Fruit fly (Drosophila melanogaster) whole organism, wandering third instar larva: ENCODE data around the gene CG14841.
A peak's percentile ranks its signal among the peaks of the same experiment; 100 is the strongest.

ENCODE experiments used
- Abd-B ChIP-seq: fragments of >200 bp; optimal IDR thresholded peaks from 2 replicates; lab custom pipeline; 2017; ENCODE audit warnings: missing biosample characterization, missing genetic modification characterization
- CG32264 ChIP-seq: fragments of 200-800 bp; sonication (Bioruptor generic); optimal IDR thresholded peaks from 2 replicates; lab custom pipeline; 2016; ENCODE audit warnings: missing biosample characterization, missing genetic modification characterization
- CG9705 ChIP-seq: fragments of 200-800 bp; sonication (Bioruptor generic); optimal IDR thresholded peaks from 2 replicates; lab custom pipeline; 2018; ENCODE audit warnings: missing biosample characterization, mild to moderate bottlenecking, missing genetic modification characterization
- Dfd ChIP-seq: fragments of >200 bp; optimal IDR thresholded peaks from 2 replicates; lab custom pipeline; 2017; ENCODE audit warnings: missing biosample characterization, missing genetic modification characterization
- GATAd ChIP-seq: sonication (Bioruptor generic); optimal IDR thresholded peaks from 2 replicates; lab custom pipeline; 2016; ENCODE audit warnings: missing biosample characterization, missing genetic modification characterization
- HLH106 ChIP-seq: fragments of 200-800 bp; optimal IDR thresholded peaks from 3 replicates; lab custom pipeline; 2019; ENCODE audit warnings: missing biosample characterization, mild to moderate bottlenecking, missing genetic modification characterization, moderate library complexity
- Hnf4 ChIP-seq: fragments of 200-800 bp; sonication (Bioruptor generic); optimal IDR thresholded peaks from 2 replicates; lab custom pipeline; 2016; ENCODE audit warnings: missing biosample characterization, mild to moderate bottlenecking, missing genetic modification characterization
- Hr78 ChIP-seq: fragments of >200 bp; optimal IDR thresholded peaks from 2 replicates; lab custom pipeline; 2017; ENCODE audit warnings: missing biosample characterization, missing genetic modification characterization
- Hr83 ChIP-seq: fragments of 200-300 bp; sonication (Bioruptor generic); optimal IDR thresholded peaks from 2 replicates; lab custom pipeline; 2016; ENCODE audit warnings: missing biosample characterization, mild to moderate bottlenecking, missing genetic modification characterization, moderate library complexity; ENCODE audit not compliant: poor library complexity, severe bottlenecking
- Jra ChIP-seq: sonication (Bioruptor generic); optimal IDR thresholded peaks from 2 replicates; lab custom pipeline; 2016; ENCODE audit warnings: missing biosample characterization, missing genetic modification characterization
- Mio ChIP-seq: sonication (Bioruptor generic); optimal IDR thresholded peaks from 2 replicates; lab custom pipeline; 2016; ENCODE audit warnings: missing biosample characterization, missing genetic modification characterization
- Myc ChIP-seq: fragments of >200 bp; optimal IDR thresholded peaks from 2 replicates; lab custom pipeline; 2017
- N ChIP-seq: fragments of >200 bp; optimal IDR thresholded peaks from 2 replicates; lab custom pipeline; 2018; ENCODE audit warnings: missing biosample characterization, missing external identifiers, missing genetic modification characterization
- OdsH ChIP-seq: fragments of 200-800 bp; sonication (Bioruptor generic); optimal IDR thresholded peaks from 2 replicates; lab custom pipeline; 2016; ENCODE audit warnings: missing biosample characterization, mild to moderate bottlenecking, missing genetic modification characterization
- Rel ChIP-seq, 2 experiments: fragments of 200-800 bp; sonication (Bioruptor generic) in 1 of 2; optimal IDR thresholded peaks; 2 replicates in 1 of 2; 3 replicates in 1 of 2; lab custom pipeline; 2016 to 2019; ENCODE audit warnings: mild to moderate bottlenecking in 2 of 2, missing biosample characterization in 2 of 2, missing genetic modification characterization in 2 of 2, moderate library complexity in 1 of 2
- Sp1 ChIP-seq: fragments of 200-800 bp; sonication (Bioruptor generic); optimal IDR thresholded peaks from 3 replicates; lab custom pipeline; 2019; ENCODE audit warnings: missing biosample characterization, mild to moderate bottlenecking, missing genetic modification characterization, moderate library complexity
- Vsx2 ChIP-seq: fragments of 200-300, 225-300 bp; sonication (Bioruptor generic); optimal IDR thresholded peaks from 2 replicates; lab custom pipeline; 2018; ENCODE audit warnings: missing biosample characterization, missing genetic modification characterization; ENCODE audit not compliant: partially characterized antibody
- br ChIP-seq: fragments of 200-800 bp; sonication (Bioruptor generic); optimal IDR thresholded peaks from 2 replicates; lab custom pipeline; 2016; ENCODE audit warnings: missing biosample characterization, missing genetic modification characterization
- brk ChIP-seq: fragments of 200-800 bp; sonication (Bioruptor generic); optimal IDR thresholded peaks from 2 replicates; lab custom pipeline; 2016; ENCODE audit warnings: missing biosample characterization, mild to moderate bottlenecking, missing genetic modification characterization
- dsf ChIP-seq: sonication (Bioruptor generic); optimal IDR thresholded peaks from 2 replicates; lab custom pipeline; 2016; ENCODE audit warnings: missing biosample characterization, missing genetic modification characterization, borderline replicate concordance
- foxo ChIP-seq, 2 experiments: fragments of 200-800 bp; sonication (Bioruptor generic); optimal IDR thresholded peaks; 2 replicates in 1 of 2; 3 replicates in 1 of 2; lab custom pipeline; 2016 to 2017; ENCODE audit warnings: missing biosample characterization in 2 of 2, missing genetic modification characterization in 2 of 2
- fru ChIP-seq: fragments of 200-800 bp; sonication (Bioruptor generic); optimal IDR thresholded peaks from 3 replicates; lab custom pipeline; 2016; ENCODE audit warnings: missing biosample characterization, mild to moderate bottlenecking, missing genetic modification characterization
- h ChIP-seq: fragments of 200-800 bp; sonication (Bioruptor generic); optimal IDR thresholded peaks from 3 replicates; lab custom pipeline; 2016; ENCODE audit warnings: missing biosample characterization, mild to moderate bottlenecking, missing genetic modification characterization
- jim ChIP-seq: fragments of 175-275, 200-325 bp; sonication (Bioruptor generic); optimal IDR thresholded peaks from 2 replicates; lab custom pipeline; 2016; ENCODE audit warnings: missing biosample characterization, mild to moderate bottlenecking, missing genetic modification characterization
- lola ChIP-seq: fragments of >200 bp; optimal IDR thresholded peaks from 2 replicates; lab custom pipeline; 2017; ENCODE audit warnings: missing biosample characterization, missing genetic modification characterization
- pan ChIP-seq: fragments of >200 bp; optimal IDR thresholded peaks from 2 replicates; lab custom pipeline; 2017
- psq ChIP-seq: fragments of 200-800 bp; sonication (Bioruptor generic); optimal IDR thresholded peaks from 3 replicates; lab custom pipeline; 2017; ENCODE audit warnings: missing biosample characterization, mild to moderate bottlenecking, missing genetic modification characterization, moderate library complexity
- sage ChIP-seq: fragments of 200-800 bp; sonication (Bioruptor generic); optimal IDR thresholded peaks from 2 replicates; lab custom pipeline; 2016; ENCODE audit warnings: missing biosample characterization, mild to moderate bottlenecking, missing genetic modification characterization
- sv ChIP-seq: fragments of 200-800 bp; sonication (Bioruptor generic); optimal IDR thresholded peaks from 3 replicates; lab custom pipeline; 2016; ENCODE audit warnings: missing biosample characterization, missing genetic modification characterization
- tai ChIP-seq: sonication (Bioruptor generic); optimal IDR thresholded peaks from 2 replicates; lab custom pipeline; 2016; ENCODE audit warnings: missing biosample characterization, missing genetic modification characterization
- usp ChIP-seq: fragments of >200 bp; optimal IDR thresholded peaks from 2 replicates; lab custom pipeline; 2017; ENCODE audit warnings: missing biosample characterization, missing genetic modification characterization

Gene CG14841

dm6 chr3R:14307972-14308673, 45.9 kb upstream of the CG14841 start:
- TF ChIP-seq Sp1 (GFP tag; lab: Kevin White, UChicago): no peak
- TF ChIP-seq dsf: no peak
- peak; percentile 56 for TF ChIP-seq N
- no peak for TF ChIP-seq h (GFP tag; lab: Kevin White, UChicago)
- no peak for TF ChIP-seq Mio
- peak; percentile 12 for TF ChIP-seq Abd-B (GFP tag; lab: Kevin White, UChicago)
- TF ChIP-seq Jra (GFP tag; lab: Kevin White, UChicago): no peak
- no peak for TF ChIP-seq sv (GFP tag; lab: Kevin White, UChicago)
- TF ChIP-seq Vsx2 (GFP tag; lab: Kevin White, UChicago): peak; percentile 86
- TF ChIP-seq Hr83 (GFP tag; lab: Kevin White, UChicago): peak; percentile 52
- TF ChIP-seq Myc (lab: Kevin White, UChicago): peak; percentile 83
- peak; percentile 21 for TF ChIP-seq lola (GFP tag; lab: Kevin White, UChicago)
- TF ChIP-seq usp: no peak

dm6 chr3R:14302128-14302527, 39.9 kb upstream of the CG14841 start, which contains the start of gene IFT54:
IFT54 (plus strand) TSS chr3R:14302428.
- TF ChIP-seq GATAd (no peak), CG9705 (no peak), Jra (GFP tag; lab: Kevin White, UChicago) (no peak), Sp1 (GFP tag; lab: Kevin White, UChicago) (no peak), fru (GFP tag; lab: Kevin White, UChicago) (no peak), CG32264 (GFP tag; lab: Kevin White, UChicago) (no peak), h (GFP tag; lab: Kevin White, UChicago) (no peak), psq (GFP tag; lab: Kevin White, UChicago) (no peak), Mio (no peak), br (GFP tag; lab: Kevin White, UChicago) (no peak), foxo (GFP tag; optimal IDR thresholded peaks at IDR 0.05; lab: Kevin White, UChicago) (no peak), jim (no peak), pan (lab: Kevin White, UChicago) (no peak), Hnf4 (GFP tag; lab: Kevin White, UChicago) (no peak), usp (no peak), brk (GFP tag; lab: Kevin White, UChicago) (no peak), Myc (lab: Kevin White, UChicago) (no peak)
- TF ChIP-seq, all 38 proteins: peak for 0

- no peak for TF ChIP-seq Rel (GFP tag; optimal IDR thresholded peaks at IDR 0.05; lab: Kevin White, UChicago)
- no peak for TF ChIP-seq Rel (tag; optimal IDR thresholded peaks at IDR 0.05; lab: Kevin White, UChicago)
- no peak for TF ChIP-seq sage (GFP tag; lab: Kevin White, UChicago)
- no peak for TF ChIP-seq CG9705
- no peak for TF ChIP-seq Hr78 (GFP tag; lab: Kevin White, UChicago)
- no peak for TF ChIP-seq HLH106 (tag; lab: Kevin White, UChicago)
- no peak for TF ChIP-seq Sp1 (GFP tag; lab: Kevin White, UChicago)
- no peak for TF ChIP-seq CG32264 (GFP tag; lab: Kevin White, UChicago)
- no peak for TF ChIP-seq lola (GFP tag; lab: Kevin White, UChicago)
- no peak for TF ChIP-seq tai (GFP tag; lab: Kevin White, UChicago)
- no peak for TF ChIP-seq Myc (lab: Kevin White, UChicago)
Measured at dm6 chr3R:14299891-14300290, 37.7 kb upstream of the CG14841 start.

dm6 chr3R:14298078-14298896, 36.1 kb upstream of the CG14841 start:
- TF ChIP-seq Dfd (GFP tag; lab: Kevin White, UChicago) (no peak), tai (GFP tag; lab: Kevin White, UChicago) (no peak), OdsH (GFP tag; lab: Kevin White, UChicago) (peak; percentile 33), psq (GFP tag; lab: Kevin White, UChicago) (peak; percentile 30), lola (GFP tag; lab: Kevin White, UChicago) (no peak), fru (GFP tag; lab: Kevin White, UChicago) (no peak), Mio (no peak), Rel (GFP tag; optimal IDR thresholded peaks at IDR 0.05; lab: Kevin White, UChicago) (no peak), Rel (tag; optimal IDR thresholded peaks at IDR 0.05; lab: Kevin White, UChicago) (peak; percentile 47), N (peak; percentile 1), CG9705 (no peak), Hnf4 (GFP tag; lab: Kevin White, UChicago) (no peak), Hr83 (GFP tag; lab: Kevin White, UChicago) (peak; percentile 50), sage (GFP tag; lab: Kevin White, UChicago) (no peak), h (GFP tag; lab: Kevin White, UChicago) (peak; percentile 45), GATAd (no peak)
